Fruit fly (Drosophila melanogaster): ENCODE results near the gene Sirup.
A peak's percentile ranks its signal among the peaks of the same experiment; 100 is the strongest.

Sirup gene

dm6 chr2L:7965808-7966460, 32.7 kb upstream of the Sirup start:
- peak; percentile 30 for TF ChIP-seq CG14711 (tag; optimal IDR thresholded peaks at IDR 0.05)
- no peak for TF ChIP-seq CG12768 (GFP tag; optimal IDR thresholded peaks at IDR 0.05)
- TF ChIP-seq CG7101 (tag; optimal IDR thresholded peaks at IDR 0.05) = no peak
- TF ChIP-seq Crg-1 (GFP tag; optimal IDR thresholded peaks at IDR 0.05) = no peak
- TF ChIP-seq cnc (optimal IDR thresholded peaks at IDR 0.05) = no peak
- TF ChIP-seq toe (GFP tag; optimal IDR thresholded peaks at IDR 0.05) = no peak
- TF ChIP-seq cic (GFP tag; optimal IDR thresholded peaks at IDR 0.05) = no peak
- TF ChIP-seq CG7045 (GFP tag; optimal IDR thresholded peaks at IDR 0.05) = no peak
- TF ChIP-seq Clk (GFP tag; optimal IDR thresholded peaks at IDR 0.05) = no peak
- peak; percentile 85 for TF ChIP-seq tj (GFP tag; optimal IDR thresholded peaks at IDR 0.05)
- no peak for TF ChIP-seq CG5204 (GFP tag; optimal IDR thresholded peaks at IDR 0.05)
- peak; percentile 5 for TF ChIP-seq Mnt (GFP tag; optimal IDR thresholded peaks at IDR 0.05)
- peak; percentile 4 for TF ChIP-seq bab1 (GFP tag; optimal IDR thresholded peaks at IDR 0.05)
- no peak for TF ChIP-seq pad (GFP tag; optimal IDR thresholded peaks at IDR 0.05)
- TF ChIP-seq ovo (GFP tag; optimal IDR thresholded peaks at IDR 0.05) = no peak
- no peak for TF ChIP-seq CG33017 (tag; optimal IDR thresholded peaks at IDR 0.05)
- no peak for TF ChIP-seq kay (GFP tag; ENCODE audit: borderline replicate concordance)
- TF ChIP-seq Hr96 (GFP tag; optimal IDR thresholded peaks at IDR 0.05) = no peak
- peak; percentile 45 for TF ChIP-seq CG11617 (GFP tag; optimal IDR thresholded peaks at IDR 0.05)
- no peak for TF ChIP-seq CG1620 (GFP tag; optimal IDR thresholded peaks at IDR 0.05)

dm6 chr2L:7966461-7966846, 32.2 kb upstream of the Sirup start:
- TF ChIP-seq tj (GFP tag; optimal IDR thresholded peaks at IDR 0.05) (peak; percentile 95), CG14711 (tag; optimal IDR thresholded peaks at IDR 0.05) (no peak)

- TF ChIP-seq cnc (optimal IDR thresholded peaks at IDR 0.05) = no peak
- TF ChIP-seq CG11617 (GFP tag; optimal IDR thresholded peaks at IDR 0.05) = no peak
- peak; percentile 40 for TF ChIP-seq kay (GFP tag; ENCODE audit: borderline replicate concordance)
- TF ChIP-seq pad (GFP tag; optimal IDR thresholded peaks at IDR 0.05) = no peak
- TF ChIP-seq toe (GFP tag; optimal IDR thresholded peaks at IDR 0.05) = no peak
- TF ChIP-seq bab1 (GFP tag; optimal IDR thresholded peaks at IDR 0.05) = no peak
These were observed 31.7 kb upstream of the Sirup start for dm6 chr2L:7966866-7967549.

- peak; percentile 78 for TF ChIP-seq CG12768 (GFP tag; optimal IDR thresholded peaks at IDR 0.05)
- no peak for TF ChIP-seq Crg-1 (GFP tag; optimal IDR thresholded peaks at IDR 0.05)
These were observed 31.0 kb upstream of the Sirup start for dm6 chr2L:7967645-7968044.

- TF ChIP-seq ovo (GFP tag; optimal IDR thresholded peaks at IDR 0.05) (no peak), CG5204 (GFP tag; optimal IDR thresholded peaks at IDR 0.05) (peak; percentile 24), CG33017 (tag; optimal IDR thresholded peaks at IDR 0.05) (peak; percentile 35), CG7045 (GFP tag; optimal IDR thresholded peaks at IDR 0.05) (peak; percentile 61), bab1 (GFP tag; optimal IDR thresholded peaks at IDR 0.05) (no peak), CG11617 (GFP tag; optimal IDR thresholded peaks at IDR 0.05) (peak; percentile 16), CG14711 (tag; optimal IDR thresholded peaks at IDR 0.05) (peak; percentile 50), CG7101 (tag; optimal IDR thresholded peaks at IDR 0.05) (peak; percentile 46), toe (GFP tag; optimal IDR thresholded peaks at IDR 0.05) (no peak)
These were observed 30.6 kb upstream of the Sirup start for dm6 chr2L:7968054-7968453.

- TF ChIP-seq Clk (GFP tag; optimal IDR thresholded peaks at IDR 0.05) (no peak), ovo (GFP tag; optimal IDR thresholded peaks at IDR 0.05) (peak; percentile 80)
These were observed 29.3 kb upstream of the Sirup start for dm6 chr2L:7969329-7969728.

dm6 chr2L:7970001-7970400, 28.7 kb upstream of the Sirup start:
- TF ChIP-seq Crg-1 (GFP tag; optimal IDR thresholded peaks at IDR 0.05) (no peak), tj (GFP tag; optimal IDR thresholded peaks at IDR 0.05) (no peak), CG7045 (GFP tag; optimal IDR thresholded peaks at IDR 0.05) (no peak), CG14711 (tag; optimal IDR thresholded peaks at IDR 0.05) (no peak), toe (GFP tag; optimal IDR thresholded peaks at IDR 0.05) (no peak), ovo (GFP tag; optimal IDR thresholded peaks at IDR 0.05) (no peak), cic (GFP tag; optimal IDR thresholded peaks at IDR 0.05) (no peak), CG11617 (GFP tag; optimal IDR thresholded peaks at IDR 0.05) (no peak), cnc (optimal IDR thresholded peaks at IDR 0.05) (no peak), Mnt (GFP tag; optimal IDR thresholded peaks at IDR 0.05) (no peak), Clk (GFP tag; optimal IDR thresholded peaks at IDR 0.05) (no peak), kay (GFP tag; ENCODE audit: borderline replicate concordance) (no peak), CG1620 (GFP tag; optimal IDR thresholded peaks at IDR 0.05) (no peak), CG5204 (GFP tag; optimal IDR thresholded peaks at IDR 0.05) (no peak)
